Worm (Caenorhabditis elegans) whole organism, L4/young adult: Measurements from ENCODE around the gene F09F9.2.

Source experiments
- dao-5 ChIP-seq: sonication (generic microtip); optimal IDR thresholded peaks from 2 replicates; lab custom pipeline; 2016; ENCODE audit warnings: missing genotype, missing genetic modification characterization, moderate library complexity, missing compliant biosample characterization
- him-1 ChIP-seq: sonication (generic microtip); optimal IDR thresholded peaks from 2 replicates; lab custom pipeline; 2016; ENCODE audit warnings: missing genotype, missing genetic modification reagents, missing genetic modification characterization, missing compliant biosample characterization

DNA sequence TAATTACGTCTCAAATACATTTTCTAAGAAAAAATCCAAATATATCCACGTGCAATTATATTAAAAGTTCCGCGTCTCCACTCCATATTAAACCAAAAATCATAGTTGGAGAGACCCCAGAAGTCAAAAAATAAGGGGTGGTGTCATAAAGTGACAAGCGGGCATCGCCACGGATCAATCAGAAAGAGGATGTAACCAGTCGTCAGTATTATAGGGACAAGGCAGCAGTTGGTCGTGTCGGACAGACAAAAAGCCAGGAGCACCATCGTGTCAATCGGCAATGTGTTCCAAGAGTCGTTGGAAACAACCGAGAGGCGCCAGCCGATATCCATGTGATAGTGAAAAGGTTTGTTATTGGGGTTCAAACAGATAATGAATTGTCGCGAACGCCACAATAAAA, 35.3 kb downstream of the F09F9.2 start:
- TF ChIP-seq him-1 (no peak), dao-5 (tag; lab: Kevin White, UChicago) (no peak)
